Fruit fly (Drosophila melanogaster) whole organism: Measurements from ENCODE around the gene RNaseX25.

Experiments used
- CG8478 ChIP-seq: fragments of >200 bp; optimal IDR thresholded peaks from 2 replicates; lab custom pipeline; 2018; ENCODE audit warnings: inconsistent platforms
- EcR ChIP-seq, 2 experiments: fragments of >200 bp; optimal IDR thresholded peaks; 2 replicates each; lab custom pipeline; 2017; ENCODE audit warnings: missing biosample characterization in 2 of 2, missing genetic modification characterization in 2 of 2, missing genetic modification reagents in 2 of 2
- psq ChIP-seq: fragments of >200 bp; optimal IDR thresholded peaks from 2 replicates; lab custom pipeline; 2017
- usp ChIP-seq: fragments of >200 bp; optimal IDR thresholded peaks from 2 replicates; lab custom pipeline; 2017; ENCODE audit warnings: missing biosample characterization, missing genetic modification characterization, mixed read lengths

DNA sequence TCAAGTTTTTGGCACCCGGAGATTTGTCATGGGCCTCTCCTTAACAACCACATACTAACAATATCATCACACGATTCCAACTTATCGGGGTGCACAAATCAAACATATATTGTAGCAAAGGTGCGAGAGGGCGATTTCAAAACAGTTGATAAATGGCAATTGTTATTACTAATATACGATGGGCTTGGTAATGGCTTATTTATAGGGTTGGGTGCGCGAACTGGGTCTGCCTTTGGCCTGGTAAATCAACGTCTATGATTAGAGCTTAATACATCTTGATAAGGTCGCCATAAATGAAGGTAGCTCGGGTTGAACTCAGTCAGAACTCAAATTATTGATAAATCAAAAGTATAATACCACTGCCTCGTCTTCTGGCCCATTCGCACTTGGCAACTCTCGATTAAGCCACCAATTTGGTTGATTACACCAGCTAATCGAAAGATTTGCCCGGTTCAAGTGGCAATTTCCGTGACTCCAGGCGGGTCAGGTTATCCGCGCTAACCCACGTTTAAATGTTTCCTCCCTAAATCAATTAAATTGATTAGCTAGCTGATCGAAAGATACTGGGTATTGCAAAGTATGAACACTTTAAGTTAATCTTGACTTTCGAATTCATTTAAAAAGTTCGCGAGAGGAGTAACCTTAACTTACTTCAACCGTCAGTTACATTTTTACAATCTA is 29.7 kb upstream of the RNaseX25 start:
- TF ChIP-seq CG8478 (lab: Kevin White, UChicago) (no peak), psq (no peak), usp (GFP tag; lab: Kevin White, UChicago) (no peak), EcR (GFP tag; optimal IDR thresholded peaks at IDR 0.05; lab: Kevin White, UChicago) (no peak)
